Worm (Caenorhabditis elegans) whole organism, L4 larva: ENCODE measurements around the gene T01G1.4.

ENCODE experiments used
- Y48G9A.11 ChIP-seq: fragments of 200-800 bp; sonication (Bioruptor generic); IDR thresholded peaks from 2 replicates; pipeline ENCODE4 v1.3.6; 2022; ENCODE audit warnings: missing genetic modification reagents, missing genetic modification characterization, missing compliant biosample characterization
- ceh-82 ChIP-seq: sonication (generic microtip); optimal IDR thresholded peaks from 2 replicates; lab custom pipeline; 2017; ENCODE audit warnings: missing biosample characterization, missing genetic modification characterization
- fkh-10 ChIP-seq: fragments of 150-350 bp; optimal IDR thresholded peaks from 2 replicates; lab custom pipeline; 2014; ENCODE audit warnings: missing biosample characterization, missing genetic modification reagents, missing genetic modification characterization
- lim-7 ChIP-seq: fragments of 200-800 bp; sonication (Bioruptor generic); IDR thresholded peaks from 2 replicates; pipeline ENCODE4 v1.3.6; 2022; ENCODE audit warnings: missing genetic modification characterization, missing compliant biosample characterization
- nhr-11 ChIP-seq: fragments of 150-350 bp; optimal IDR thresholded peaks from 2 replicates; lab custom pipeline; 2014; ENCODE audit warnings: missing biosample characterization, missing genetic modification characterization
- nhr-25 ChIP-seq: sonication (generic microtip); optimal IDR thresholded peaks from 2 replicates; lab custom pipeline; 2017; ENCODE audit warnings: missing genetic modification characterization, mild to moderate bottlenecking, missing compliant biosample characterization, antibody characterized with exemption, moderate library complexity, borderline replicate concordance; ENCODE audit not compliant: insufficient read depth
- nhr-28 ChIP-seq: fragments of 150-350 bp; optimal IDR thresholded peaks from 2 replicates; lab custom pipeline; 2014; ENCODE audit warnings: missing biosample characterization, missing genetic modification characterization
- nhr-77 ChIP-seq: fragments of 150-350 bp; optimal IDR thresholded peaks from 2 replicates; lab custom pipeline; 2014; ENCODE audit warnings: missing biosample characterization, missing genetic modification characterization
- pha-4 ChIP-seq, 2 experiments: fragments of 150-350 bp in 1 of 2; fragments of 200-800 bp in 1 of 2; sonication (Bioruptor generic) in 1 of 2; IDR thresholded peaks in 1 of 2; optimal IDR thresholded peaks in 1 of 2; 2 replicates each; pipeline versions ENCODE4 v1.3.6 to Lab custom; 2014 to 2022; ENCODE audit warnings: missing genetic modification characterization in 2 of 2, missing genetic modification reagents in 2 of 2, missing biosample characterization in 1 of 2, missing compliant biosample characterization in 1 of 2
- zip-11 ChIP-seq: fragments of 200-800 bp; sonication (Bioruptor generic); IDR thresholded peaks from 2 replicates; pipeline ENCODE4 v1.3.6; 2022; ENCODE audit warnings: missing genetic modification characterization, missing compliant biosample characterization

DNA sequence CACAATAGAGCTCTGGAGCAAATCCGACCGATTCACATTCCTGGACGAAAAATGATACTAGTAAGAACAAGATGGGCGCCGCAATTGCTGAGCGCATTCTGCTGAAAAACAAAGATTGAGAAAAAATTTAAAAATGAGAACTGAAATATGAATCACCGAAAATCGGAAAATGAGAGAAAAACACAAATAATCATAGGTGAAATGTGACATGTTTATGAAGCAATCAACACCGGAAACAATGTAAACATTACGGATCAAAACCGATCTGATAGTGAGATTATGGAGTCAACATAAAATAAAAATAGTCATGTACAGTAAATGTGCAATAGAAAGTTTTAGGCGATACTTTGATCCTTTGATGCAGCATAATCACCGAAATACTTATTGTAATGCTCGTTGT is 47.4 kb downstream of the T01G1.4 start, which contains the start of gene dnj-2:
- TF ChIP-seq lim-7 = no peak
- no peak for TF ChIP-seq zip-11
- no peak for TF ChIP-seq pha-4 (GFP tag; IDR thresholded peaks at IDR 0.05; lab: Robert Waterston, UW)
- no peak for TF ChIP-seq pha-4 (tag; optimal IDR thresholded peaks at IDR 0.05; lab: Kevin White, UChicago)
- TF ChIP-seq Y48G9A.11 (GFP tag; lab: Robert Waterston, UW) = no peak
- no peak for TF ChIP-seq nhr-77 (tag; lab: Kevin White, UChicago)
- no peak for TF ChIP-seq nhr-28 (tag; lab: Kevin White, UChicago)
- TF ChIP-seq nhr-25 (tag; lab: Kevin White, UChicago) = no peak
- no peak for TF ChIP-seq ceh-82 (tag; lab: Kevin White, UChicago)
- TF ChIP-seq fkh-10 = no peak
- no peak for TF ChIP-seq nhr-11 (tag; lab: Kevin White, UChicago)
